Worm (Caenorhabditis elegans): ENCODE measurements around the gene srz-101.
"Not testable (repeated sequence)": the region's sequence is repeated elsewhere in the genome, so short reads cannot be mapped to it uniquely, and the experiment has no call there.

srz-101 gene

ce11 chrV:16694538-16694937 is at the start of gene srz-101:
Gene srz-101 (plus strand): TSS chrV:16694838.
- TF ChIP-seq med-1 (GFP tag; optimal IDR thresholded peaks at IDR 0.05; ENCODE audit: insufficient read depth) (no peak), flt-1 (GFP tag; IDR thresholded peaks at IDR 0.05) (no peak), klf-2 (GFP tag; conservative IDR thresholded peaks at IDR 0.05) (no peak), cog-1 (tag; optimal IDR thresholded peaks at IDR 0.05) (no peak), tab-1 (GFP tag; IDR thresholded peaks at IDR 0.05) (no peak), ref-1 (GFP tag; conservative IDR thresholded peaks at IDR 0.05) (no peak), ztf-29 (GFP tag; IDR thresholded peaks at IDR 0.05) (no peak), T22C8.4 (GFP tag; IDR thresholded peaks at IDR 0.05) (no peak), ztf-23 (GFP tag; IDR thresholded peaks at IDR 0.05) (no peak)

ce11 chrV:16645201-16645940 is 49.3 kb upstream of the srz-101 start, which contains the start of gene W06G6.17:
Gene W06G6.17 (minus strand): TSS chrV:16645251.
- no peak for TF ChIP-seq ztf-23 (GFP tag; IDR thresholded peaks at IDR 0.05)
- TF ChIP-seq cog-1 (tag; optimal IDR thresholded peaks at IDR 0.05), result no peak
- TF ChIP-seq klf-2 (GFP tag; conservative IDR thresholded peaks at IDR 0.05), result no peak
- TF ChIP-seq flt-1 (GFP tag; IDR thresholded peaks at IDR 0.05), result no peak
- TF ChIP-seq med-1 (GFP tag; optimal IDR thresholded peaks at IDR 0.05; ENCODE audit: insufficient read depth), result no peak
- TF ChIP-seq ref-1 (GFP tag; conservative IDR thresholded peaks at IDR 0.05), result no peak
- no peak for TF ChIP-seq tab-1 (GFP tag; IDR thresholded peaks at IDR 0.05)
- TF ChIP-seq T22C8.4 (GFP tag; IDR thresholded peaks at IDR 0.05), result no peak
- TF ChIP-seq ztf-29 (GFP tag; IDR thresholded peaks at IDR 0.05), result no peak

- TF ChIP-seq ztf-23 (GFP tag; IDR thresholded peaks at IDR 0.05), result no peak
- no peak for TF ChIP-seq klf-2 (GFP tag; conservative IDR thresholded peaks at IDR 0.05)
- no peak for TF ChIP-seq cog-1 (tag; optimal IDR thresholded peaks at IDR 0.05)
- TF ChIP-seq flt-1 (GFP tag; IDR thresholded peaks at IDR 0.05), result no peak
- no peak for TF ChIP-seq ref-1 (GFP tag; conservative IDR thresholded peaks at IDR 0.05)
- TF ChIP-seq ztf-29 (GFP tag; IDR thresholded peaks at IDR 0.05), result no peak
- no peak for TF ChIP-seq tab-1 (GFP tag; IDR thresholded peaks at IDR 0.05)
- no peak for TF ChIP-seq med-1 (GFP tag; optimal IDR thresholded peaks at IDR 0.05; ENCODE audit: insufficient read depth)
- no peak for TF ChIP-seq T22C8.4 (GFP tag; IDR thresholded peaks at IDR 0.05)
Observed at ce11 chrV:16646372-16646771, 48.3 kb upstream of the srz-101 start, which contains the start of gene W06G6.9. Gene W06G6.9 (minus strand): TSS chrV:16646472.

- TF ChIP-seq ztf-23 (GFP tag; IDR thresholded peaks at IDR 0.05), result no peak
- no peak for TF ChIP-seq ztf-29 (GFP tag; IDR thresholded peaks at IDR 0.05)
- TF ChIP-seq klf-2 (GFP tag; conservative IDR thresholded peaks at IDR 0.05), result no peak
- no peak for TF ChIP-seq flt-1 (GFP tag; IDR thresholded peaks at IDR 0.05)
- no peak for TF ChIP-seq cog-1 (tag; optimal IDR thresholded peaks at IDR 0.05)
- TF ChIP-seq T22C8.4 (GFP tag; IDR thresholded peaks at IDR 0.05), result no peak
- TF ChIP-seq tab-1 (GFP tag; IDR thresholded peaks at IDR 0.05), result no peak
Observed at ce11 chrV:16647093-16647492, 47.5 kb upstream of the srz-101 start, which contains the start of gene W06G6.10. Gene W06G6.10 (minus strand): TSS chrV:16647193.

ce11 chrV:16648317-16649018 is 46.2 kb upstream of the srz-101 start, which contains the start of gene W06G6.20:
Gene W06G6.20 (minus strand): TSS chrV:16648367.
- no peak for TF ChIP-seq tab-1 (GFP tag; IDR thresholded peaks at IDR 0.05)
- TF ChIP-seq T22C8.4 (GFP tag; IDR thresholded peaks at IDR 0.05), result no peak
- no peak for TF ChIP-seq klf-2 (GFP tag; conservative IDR thresholded peaks at IDR 0.05)
- no peak for TF ChIP-seq med-1 (GFP tag; optimal IDR thresholded peaks at IDR 0.05; ENCODE audit: insufficient read depth)
- no peak for TF ChIP-seq ztf-23 (GFP tag; IDR thresholded peaks at IDR 0.05)
- no peak for TF ChIP-seq flt-1 (GFP tag; IDR thresholded peaks at IDR 0.05)
- no peak for TF ChIP-seq cog-1 (tag; optimal IDR thresholded peaks at IDR 0.05)
- no peak for TF ChIP-seq ref-1 (GFP tag; conservative IDR thresholded peaks at IDR 0.05)
- TF ChIP-seq ztf-29 (GFP tag; IDR thresholded peaks at IDR 0.05), result no peak

ce11 chrV:16649200-16649599 is 45.4 kb upstream of the srz-101 start, which contains the start of gene W06G6.11:
Gene W06G6.11 (minus strand): TSS chrV:16649300.
- not testable (repeated sequence) for TF ChIP-seq T22C8.4 (GFP tag; IDR thresholded peaks at IDR 0.05); ztf-23 (GFP tag; IDR thresholded peaks at IDR 0.05); klf-2 (GFP tag; conservative IDR thresholded peaks at IDR 0.05)

ce11 chrV:16654242-16654641 is 40.4 kb upstream of the srz-101 start, which contains the start of gene W06G6.15:
Gene W06G6.15 (plus strand): TSS chrV:16654542.
- TF ChIP-seq tab-1 (GFP tag; IDR thresholded peaks at IDR 0.05); flt-1 (GFP tag; IDR thresholded peaks at IDR 0.05); klf-2 (GFP tag; conservative IDR thresholded peaks at IDR 0.05): not testable (repeated sequence)

ce11 chrV:16660816-16661215 is 33.8 kb upstream of the srz-101 start, which contains the start of gene Y70C5B.2:
Gene Y70C5B.2 (minus strand): TSS chrV:16660916.
- not testable (repeated sequence) for TF ChIP-seq ztf-23 (GFP tag; IDR thresholded peaks at IDR 0.05); klf-2 (GFP tag; conservative IDR thresholded peaks at IDR 0.05); cog-1 (tag; optimal IDR thresholded peaks at IDR 0.05)

ce11 chrV:16666647-16667046 is 28.0 kb upstream of the srz-101 start, which contains the start of gene F14F8.14:
Gene F14F8.14 (minus strand): TSS chrV:16666747.
- TF ChIP-seq flt-1 (GFP tag; IDR thresholded peaks at IDR 0.05), result no peak
- no peak for TF ChIP-seq ztf-23 (GFP tag; IDR thresholded peaks at IDR 0.05)
- TF ChIP-seq tab-1 (GFP tag; IDR thresholded peaks at IDR 0.05), result no peak
- TF ChIP-seq klf-2 (GFP tag; conservative IDR thresholded peaks at IDR 0.05), result no peak
- TF ChIP-seq ztf-29 (GFP tag; IDR thresholded peaks at IDR 0.05), result no peak
- no peak for TF ChIP-seq cog-1 (tag; optimal IDR thresholded peaks at IDR 0.05)
- no peak for TF ChIP-seq ref-1 (GFP tag; conservative IDR thresholded peaks at IDR 0.05)
- no peak for TF ChIP-seq med-1 (GFP tag; optimal IDR thresholded peaks at IDR 0.05; ENCODE audit: insufficient read depth)
- no peak for TF ChIP-seq T22C8.4 (GFP tag; IDR thresholded peaks at IDR 0.05)
